Worm (Caenorhabditis elegans) whole organism, L2 larva: Measurements from ENCODE around the gene Y53G8B.1.

Experiments used
- F13H6.1 ChIP-seq: sonication (generic microtip); optimal IDR thresholded peaks from 2 replicates; lab custom pipeline; 2016; ENCODE audit warnings: missing genetic modification characterization, missing compliant biosample characterization
- ZK546.5 ChIP-seq: sonication (generic microtip); optimal IDR thresholded peaks from 2 replicates; lab custom pipeline; 2017; ENCODE audit warnings: missing biosample characterization, missing genetic modification characterization
- ama-1 ChIP-seq: fragments of 150-350 bp; optimal IDR thresholded peaks from 2 replicates; lab custom pipeline; 2018; ENCODE audit warnings: inconsistent platforms
- blmp-1 ChIP-seq: sonication (generic microtip); optimal IDR thresholded peaks from 2 replicates; lab custom pipeline; 2017; ENCODE audit warnings: missing genetic modification characterization, mild to moderate bottlenecking, missing compliant biosample characterization, antibody characterized with exemption, moderate library complexity; ENCODE audit not compliant: insufficient read depth
- fos-1 ChIP-seq: fragments of 150-350 bp; optimal IDR thresholded peaks from 2 replicates; lab custom pipeline; 2014; ENCODE audit warnings: missing biosample characterization, missing genetic modification characterization
- lin-13 ChIP-seq: fragments of 150-350 bp; optimal IDR thresholded peaks from 2 replicates; lab custom pipeline; 2014; ENCODE audit warnings: missing biosample characterization, missing genetic modification reagents, missing genetic modification characterization
- nhr-10 ChIP-seq: sonication (generic microtip); optimal IDR thresholded peaks from 2 replicates; lab custom pipeline; 2017; ENCODE audit warnings: missing biosample characterization, missing genetic modification characterization
- nhr-237 ChIP-seq: fragments of 150-350 bp; optimal IDR thresholded peaks from 2 replicates; lab custom pipeline; 2014; ENCODE audit warnings: missing biosample characterization, missing genetic modification characterization
- sem-4 ChIP-seq: fragments of 150-350 bp; optimal IDR thresholded peaks from 2 replicates; lab custom pipeline; 2014; ENCODE audit warnings: missing biosample characterization, missing genetic modification reagents, missing genetic modification characterization
- skn-1 ChIP-seq: sonication (generic microtip); optimal IDR thresholded peaks from 2 replicates; lab custom pipeline; 2017; ENCODE audit warnings: missing biosample characterization, missing genetic modification characterization
- ztf-11 ChIP-seq: sonication (generic microtip); optimal IDR thresholded peaks from 2 replicates; lab custom pipeline; 2017; ENCODE audit warnings: missing biosample characterization, missing genetic modification characterization

- TF ChIP-seq skn-1 (no peak), fos-1 (no peak), ama-1 (no peak), ZK546.5 (tag; lab: Kevin White, UChicago) (no peak), sem-4 (no peak), nhr-10 (tag; lab: Kevin White, UChicago) (no peak), F13H6.1 (tag; lab: Kevin White, UChicago) (no peak), blmp-1 (tag; lab: Kevin White, UChicago) (no peak), ztf-11 (no peak), nhr-237 (no peak), lin-13 (GFP tag; lab: Kevin White, UChicago) (no peak)
Observed at ce11 chrIII:3104536-3104935, 24.5 kb upstream of the Y53G8B.1 start.
